Worm (Caenorhabditis elegans): Measurements from ENCODE around the gene mlt-10.

ce11 chrII:556185-556584, 9.7 kb downstream of the mlt-10 start, which contains the start of the genes C09E8.1 and C09E8.6:
- TF ChIP-seq unc-62 (GFP tag; optimal IDR thresholded peaks at IDR 0.05) (no peak), ztf-11 (tag; optimal IDR thresholded peaks at IDR 0.05) (no peak), tbx-2 (tag; optimal IDR thresholded peaks at IDR 0.05) (no peak)
